Worm (Caenorhabditis elegans): ENCODE measurements around the gene rps-25.

Gene rps-25

DNA sequence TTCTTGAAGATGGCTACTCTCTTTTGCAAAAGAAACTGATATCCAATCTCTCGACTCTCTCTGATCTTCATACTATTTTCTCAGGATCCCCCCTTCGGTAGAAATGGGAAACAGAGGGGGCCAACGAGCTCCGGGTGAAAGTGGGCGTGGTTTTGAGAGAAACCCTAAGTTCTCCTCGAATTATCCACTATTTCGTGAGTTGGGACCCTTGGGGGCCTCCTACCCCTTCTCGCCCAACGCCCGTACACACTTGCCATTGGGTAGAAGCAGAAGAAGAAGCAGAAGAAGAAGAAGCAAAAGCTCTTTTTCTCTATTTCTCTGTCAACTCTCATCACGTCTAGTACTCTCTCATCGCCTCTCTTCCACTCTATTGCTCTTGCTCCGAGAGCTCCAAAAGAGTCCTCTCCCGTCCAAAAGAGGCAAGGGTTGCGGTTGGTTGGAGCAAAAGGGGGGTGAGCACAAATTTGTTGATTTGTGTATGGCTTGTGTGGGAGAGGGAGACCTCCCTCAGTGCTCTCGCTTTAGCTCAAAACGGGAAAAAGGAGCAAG, 26.6 kb upstream of the rps-25 start (continued):
- TF ChIP-seq nhr-6 (tag; optimal IDR thresholded peaks at IDR 0.05) (peak; percentile 25), Y55F3AM.14 (GFP tag; optimal IDR thresholded peaks at IDR 0.05) (no peak), nhr-77 (tag; optimal IDR thresholded peaks at IDR 0.05) (no peak), ceh-82 (tag; optimal IDR thresholded peaks at IDR 0.05) (no peak), sma-9 (GFP tag; optimal IDR thresholded peaks at IDR 0.05) (peak; percentile 63), sma-9 (tag; optimal IDR thresholded peaks at IDR 0.05) (no peak), ztf-1 (GFP tag; conservative IDR thresholded peaks at IDR 0.05) (no peak), unc-39 (tag; optimal IDR thresholded peaks at IDR 0.05) (no peak), F13H6.1 (tag; optimal IDR thresholded peaks at IDR 0.05) (peak; percentile 70), ztf-4 (tag; optimal IDR thresholded peaks at IDR 0.05) (no peak), sma-3 (GFP tag; optimal IDR thresholded peaks at IDR 0.05) (no peak), crh-2 (tag; optimal IDR thresholded peaks at IDR 0.05) (peak; percentile 24), peb-1 (tag; optimal IDR thresholded peaks at IDR 0.05) (no peak), dmd-4 (tag; optimal IDR thresholded peaks at IDR 0.05) (no peak), ceh-16 (tag; optimal IDR thresholded peaks at IDR 0.05) (no peak), lin-39 (tag; optimal IDR thresholded peaks at IDR 0.05) (peak; percentile 20), skn-1 (tag; optimal IDR thresholded peaks at IDR 0.05) (no peak), lin-13 (GFP tag; optimal IDR thresholded peaks at IDR 0.05) (no peak), nhr-10 (tag; optimal IDR thresholded peaks at IDR 0.05) (no peak), zag-1 (tag; optimal IDR thresholded peaks at IDR 0.05) (peak; percentile 42), C34F6.9 (tag; optimal IDR thresholded peaks at IDR 0.05) (peak; percentile 81)

DNA sequence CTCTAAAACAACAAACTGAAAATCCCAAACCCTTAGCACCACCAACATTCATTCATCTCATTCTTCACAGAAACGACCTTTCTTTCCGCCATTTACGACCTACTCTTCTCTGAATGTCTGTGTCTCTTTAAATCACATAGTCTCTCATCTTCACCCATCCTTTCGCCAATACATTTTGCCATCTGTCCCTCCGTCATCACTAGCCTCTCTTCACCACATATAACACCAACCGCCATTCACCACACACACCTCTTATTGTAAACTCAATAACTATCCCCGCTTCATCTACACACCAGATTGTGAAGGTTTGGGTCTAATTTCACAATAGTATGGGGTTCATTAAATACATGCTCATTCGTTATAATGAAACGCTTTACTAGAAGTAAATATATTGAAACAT, 23.1 kb upstream of the rps-25 start:
- no peak for TF ChIP-seq gmeb-1 (tag; optimal IDR thresholded peaks at IDR 0.05)
- no peak for TF ChIP-seq unc-62 (GFP tag; optimal IDR thresholded peaks at IDR 0.05)
- no peak for TF ChIP-seq lin-11 (tag; optimal IDR thresholded peaks at IDR 0.05)
- TF ChIP-seq ceh-82 (tag; optimal IDR thresholded peaks at IDR 0.05), result no peak
- TF ChIP-seq peb-1 (tag; optimal IDR thresholded peaks at IDR 0.05), result no peak
- no peak for TF ChIP-seq F13H6.1 (tag; optimal IDR thresholded peaks at IDR 0.05)
- TF ChIP-seq elt-3 (tag; optimal IDR thresholded peaks at IDR 0.05), result no peak
- no peak for TF ChIP-seq fos-1 (tag; optimal IDR thresholded peaks at IDR 0.05)
- no peak for TF ChIP-seq R02D3.7 (tag; optimal IDR thresholded peaks at IDR 0.05)
- no peak for TF ChIP-seq alr-1 (tag; optimal IDR thresholded peaks at IDR 0.05)
- TF ChIP-seq nhr-6 (tag; optimal IDR thresholded peaks at IDR 0.05), result no peak
- no peak for TF ChIP-seq sma-9 (GFP tag; optimal IDR thresholded peaks at IDR 0.05)
- no peak for TF ChIP-seq sma-9 (tag; optimal IDR thresholded peaks at IDR 0.05)
- TF ChIP-seq crh-2 (tag; optimal IDR thresholded peaks at IDR 0.05), result no peak
- no peak for TF ChIP-seq dmd-4 (tag; optimal IDR thresholded peaks at IDR 0.05)
- TF ChIP-seq zag-1 (tag; optimal IDR thresholded peaks at IDR 0.05), result no peak
- TF ChIP-seq ztf-4 (tag; optimal IDR thresholded peaks at IDR 0.05), result no peak
- no peak for TF ChIP-seq lin-39 (tag; optimal IDR thresholded peaks at IDR 0.05)
- TF ChIP-seq nhr-25 (tag; optimal IDR thresholded peaks at IDR 0.05), result no peak

DNA sequence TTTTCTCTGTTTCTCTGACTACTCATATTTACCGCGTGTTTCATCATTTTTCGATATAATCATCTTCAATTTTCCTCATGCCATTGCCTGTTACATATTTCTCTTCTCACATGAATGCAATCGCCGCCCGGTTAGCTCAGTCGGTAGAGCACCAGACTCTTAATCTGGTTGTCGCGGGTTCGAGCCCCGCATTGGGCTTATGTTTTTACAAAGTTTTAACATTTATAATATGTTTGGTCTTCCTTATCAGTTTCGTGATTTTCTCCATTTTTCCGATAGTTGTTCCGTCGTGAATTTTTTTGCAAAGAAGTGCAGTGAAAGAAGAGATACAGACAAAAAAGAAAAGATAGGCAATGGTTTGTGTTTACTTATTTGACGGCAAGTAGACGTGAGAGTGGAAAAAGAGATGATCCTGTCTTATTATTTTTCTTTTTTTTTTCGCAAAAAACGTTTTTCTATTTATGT, 19.7 kb upstream of the rps-25 start:
- TF ChIP-seq unc-55 (GFP tag; optimal IDR thresholded peaks at IDR 0.05) (peak; percentile 35), sma-3 (GFP tag; optimal IDR thresholded peaks at IDR 0.05) (peak; percentile 92), nhr-77 (tag; optimal IDR thresholded peaks at IDR 0.05) (no peak), unc-39 (tag; optimal IDR thresholded peaks at IDR 0.05) (no peak), peb-1 (tag; optimal IDR thresholded peaks at IDR 0.05) (no peak), ztf-1 (GFP tag; conservative IDR thresholded peaks at IDR 0.05) (no peak), nhr-25 (tag; optimal IDR thresholded peaks at IDR 0.05) (peak; percentile 73), nhr-129 (tag; optimal IDR thresholded peaks at IDR 0.05) (peak; percentile 89), skn-1 (tag; optimal IDR thresholded peaks at IDR 0.05) (peak; percentile 44), mdl-1 (tag; optimal IDR thresholded peaks at IDR 0.05) (peak in 1 of 2 experiments; percentile 43), fos-1 (tag; optimal IDR thresholded peaks at IDR 0.05) (peak; percentile 94), blmp-1 (tag; optimal IDR thresholded peaks at IDR 0.05; ENCODE audit: insufficient read depth) (peak; percentile 17), nhr-12 (tag; optimal IDR thresholded peaks at IDR 0.05) (no peak), nhr-237 (tag; optimal IDR thresholded peaks at IDR 0.05) (no peak), ama-1 (optimal IDR thresholded peaks at IDR 0.05) (no peak), Y55F3AM.14 (GFP tag; optimal IDR thresholded peaks at IDR 0.05) (peak; percentile 65), lin-11 (tag; optimal IDR thresholded peaks at IDR 0.05) (peak; percentile 36), nhr-10 (tag; optimal IDR thresholded peaks at IDR 0.05) (no peak), gmeb-1 (tag; optimal IDR thresholded peaks at IDR 0.05) (peak; percentile 81), sem-4 (tag; optimal IDR thresholded peaks at IDR 0.05) (peak; percentile 72), R02D3.7 (tag; optimal IDR thresholded peaks at IDR 0.05) (no peak), nhr-6 (tag; optimal IDR thresholded peaks at IDR 0.05) (peak; percentile 43), nhr-11 (tag; optimal IDR thresholded peaks at IDR 0.05) (no peak), crh-2 (tag; optimal IDR thresholded peaks at IDR 0.05) (peak; percentile 94), elt-1 (tag; optimal IDR thresholded peaks at IDR 0.05) (no peak), alr-1 (tag; optimal IDR thresholded peaks at IDR 0.05) (no peak), dmd-4 (tag; optimal IDR thresholded peaks at IDR 0.05) (no peak), ztf-4 (tag; optimal IDR thresholded peaks at IDR 0.05) (peak; percentile 34), lin-39 (tag; optimal IDR thresholded peaks at IDR 0.05) (no peak), mab-5 (tag; optimal IDR thresholded peaks at IDR 0.05) (peak; percentile 17), F13H6.1 (tag; optimal IDR thresholded peaks at IDR 0.05) (peak; percentile 83), zag-1 (tag; optimal IDR thresholded peaks at IDR 0.05) (no peak), mbf-1 (tag; optimal IDR thresholded peaks at IDR 0.05) (no peak), ceh-16 (tag; optimal IDR thresholded peaks at IDR 0.05) (no peak), lin-13 (GFP tag; optimal IDR thresholded peaks at IDR 0.05) (peak; percentile 62), nhr-21 (tag; optimal IDR thresholded peaks at IDR 0.05) (peak; percentile 89), sma-9 (GFP tag; optimal IDR thresholded peaks at IDR 0.05) (peak; percentile 67), sma-9 (tag; optimal IDR thresholded peaks at IDR 0.05) (no peak), lsy-2 (tag; optimal IDR thresholded peaks at IDR 0.05) (peak; percentile 7 to 64), elt-3 (tag; optimal IDR thresholded peaks at IDR 0.05) (no peak), unc-62 (GFP tag; optimal IDR thresholded peaks at IDR 0.05) (no peak), aly-2 (tag; optimal IDR thresholded peaks at IDR 0.05) (no peak)

All from whole organism, L2 larva.